Fruit fly (Drosophila melanogaster) whole organism, embryonic: ENCODE data around the gene Eig71Ec.

Source experiments
- ATbp ChIP-seq: fragments of 200-800 bp; sonication (Bioruptor generic); optimal IDR thresholded peaks from 2 replicates; lab custom pipeline; 2017; ENCODE audit warnings: missing biosample characterization, mild to moderate bottlenecking, missing genetic modification characterization, missing genetic modification reagents
- B-H1 ChIP-seq: fragments of 200-800 bp; sonication (Bioruptor generic); IDR thresholded peaks from 3 replicates; pipeline ENCODE4 v1.3.6; 2022; ENCODE audit warnings: missing biosample characterization, missing genetic modification characterization
- CG10274 ChIP-seq: fragments of 200-800 bp; sonication (Bioruptor generic); optimal IDR thresholded peaks from 3 replicates; lab custom pipeline; 2017; ENCODE audit warnings: missing biosample characterization, mild to moderate bottlenecking, missing genetic modification characterization
- CG11456 ChIP-seq: fragments of 200-800 bp; sonication (Bioruptor generic); IDR thresholded peaks from 3 replicates; pipeline ENCODE4 v1.3.6; 2022; ENCODE audit warnings: missing biosample characterization, missing genetic modification characterization
- CG12071 ChIP-seq: fragments of 200-800 bp; sonication (Bioruptor generic); optimal IDR thresholded peaks from 3 replicates; lab custom pipeline; 2018; ENCODE audit warnings: missing biosample characterization, mild to moderate bottlenecking, missing genetic modification characterization
- CG12219 ChIP-seq: fragments of 200-800 bp; sonication (Bioruptor generic); optimal IDR thresholded peaks from 3 replicates; lab custom pipeline; 2018; ENCODE audit warnings: missing biosample characterization, mild to moderate bottlenecking, missing genetic modification characterization
- CG14860 ChIP-seq: fragments of 200-800 bp; sonication (Bioruptor generic); IDR thresholded peaks from 3 replicates; pipeline ENCODE4 v1.3.6; 2022; ENCODE audit warnings: missing biosample characterization, missing genetic modification characterization; ENCODE audit not compliant: partially characterized antibody
- CG1529 ChIP-seq: fragments of 200-800 bp; sonication (Bioruptor generic); optimal IDR thresholded peaks from 3 replicates; lab custom pipeline; 2018; ENCODE audit warnings: missing biosample characterization, missing genetic modification characterization
- CG18764 ChIP-seq: fragments of 200-800 bp; sonication (Bioruptor generic); optimal IDR thresholded peaks from 3 replicates; lab custom pipeline; 2016; ENCODE audit warnings: missing biosample characterization, missing genetic modification characterization
- CG2199 ChIP-seq: fragments of 200-800 bp; sonication (Bioruptor generic); IDR thresholded peaks from 3 replicates; pipeline ENCODE4 v1.3.6; 2022; ENCODE audit warnings: missing biosample characterization, missing genetic modification characterization
- CG2202 ChIP-seq: fragments of 200-800 bp; sonication (Bioruptor generic); optimal IDR thresholded peaks from 2 replicates; lab custom pipeline; 2018; ENCODE audit warnings: missing biosample characterization, mild to moderate bottlenecking, missing genetic modification characterization
- CG2678 ChIP-seq: fragments of 200-800 bp; sonication (Bioruptor generic); optimal IDR thresholded peaks from 3 replicates; lab custom pipeline; 2019; ENCODE audit warnings: missing biosample characterization, mild to moderate bottlenecking, missing genetic modification characterization, moderate library complexity
- CG33557 ChIP-seq: fragments of 200-800 bp; sonication (Bioruptor generic); optimal IDR thresholded peaks from 2 replicates; lab custom pipeline; 2019; ENCODE audit warnings: missing biosample characterization, mild to moderate bottlenecking, missing genetic modification characterization, moderate library complexity
- CG3407 ChIP-seq: fragments of 200-800 bp; sonication (Bioruptor generic); optimal IDR thresholded peaks from 2 replicates; lab custom pipeline; 2018; ENCODE audit warnings: missing biosample characterization, mild to moderate bottlenecking, missing genetic modification characterization
- CG4707 ChIP-seq: fragments of 200-800 bp; sonication (Bioruptor generic); optimal IDR thresholded peaks from 2 replicates; lab custom pipeline; 2018; ENCODE audit warnings: missing biosample characterization, mild to moderate bottlenecking, missing genetic modification characterization, moderate library complexity
- CG5180 ChIP-seq: fragments of 200-800 bp; sonication (Bioruptor generic); optimal IDR thresholded peaks from 3 replicates; lab custom pipeline; 2017; ENCODE audit warnings: missing biosample characterization, missing genetic modification characterization, mild to moderate bottlenecking, moderate library complexity, missing genetic modification reagents
- CG7786 ChIP-seq: fragments of 200-800 bp; sonication (Bioruptor generic); optimal IDR thresholded peaks from 2 replicates; lab custom pipeline; 2016; ENCODE audit warnings: missing biosample characterization, missing genetic modification characterization
- CG9609 ChIP-seq: fragments of 200-800 bp; sonication (Bioruptor generic); optimal IDR thresholded peaks from 3 replicates; lab custom pipeline; 2016; ENCODE audit warnings: missing biosample characterization, missing genetic modification characterization
- CoRest ChIP-seq: fragments of 200-800 bp; sonication (Bioruptor generic); optimal IDR thresholded peaks from 3 replicates; lab custom pipeline; 2018; ENCODE audit warnings: missing biosample characterization, mild to moderate bottlenecking, missing genetic modification characterization, moderate library complexity
- Dad ChIP-seq: fragments of 200-800 bp; sonication (Bioruptor generic); optimal IDR thresholded peaks from 3 replicates; lab custom pipeline; 2016; ENCODE audit warnings: missing biosample characterization, missing genetic modification characterization
- Deaf1 ChIP-seq: fragments of 200-800 bp; optimal IDR thresholded peaks from 3 replicates; lab custom pipeline; 2019; ENCODE audit warnings: missing biosample characterization, mild to moderate bottlenecking, missing genetic modification characterization, moderate library complexity
- Fer1 ChIP-seq: fragments of 200-800 bp; sonication (Bioruptor generic); optimal IDR thresholded peaks from 2 replicates; lab custom pipeline; 2017; ENCODE audit warnings: missing biosample characterization, mild to moderate bottlenecking, missing genetic modification characterization
- Hey ChIP-seq: fragments of 200-800 bp; sonication (Bioruptor generic); optimal IDR thresholded peaks from 3 replicates; lab custom pipeline; 2018; ENCODE audit warnings: missing biosample characterization, mild to moderate bottlenecking, missing genetic modification characterization
- Jarid2 ChIP-seq: fragments of 200-800 bp; sonication (Bioruptor generic); optimal IDR thresholded peaks from 3 replicates; lab custom pipeline; 2017; ENCODE audit warnings: mild to moderate bottlenecking, missing biosample characterization, missing genetic modification reagents, missing genetic modification characterization
- Mad ChIP-seq: fragments of 200-800 bp; sonication (Bioruptor generic); optimal IDR thresholded peaks from 2 replicates; lab custom pipeline; 2016; ENCODE audit warnings: missing biosample characterization, missing genetic modification characterization
- Neu2 ChIP-seq: fragments of 200-800 bp; sonication (Bioruptor generic); optimal IDR thresholded peaks from 3 replicates; lab custom pipeline; 2016; ENCODE audit warnings: missing biosample characterization, missing genetic modification characterization, borderline replicate concordance
- Ravus ChIP-seq: fragments of 200-800 bp; sonication (Bioruptor generic); IDR thresholded peaks from 2 replicates; pipeline ENCODE4 v1.3.6; 2022; ENCODE audit warnings: missing biosample characterization, missing genetic modification characterization
- Scr ChIP-seq: fragments of 200-800 bp; sonication (Bioruptor generic); IDR thresholded peaks from 2 replicates; pipeline ENCODE4 v1.3.6; 2022; ENCODE audit warnings: missing biosample characterization, missing genetic modification characterization; ENCODE audit not compliant: partially characterized antibody
- Sox102F ChIP-seq: fragments of 200-800 bp; sonication (Bioruptor generic); optimal IDR thresholded peaks from 2 replicates; lab custom pipeline; 2018; ENCODE audit warnings: missing biosample characterization, mild to moderate bottlenecking, missing genetic modification characterization, moderate library complexity
- aop ChIP-seq: fragments of 200-800 bp; sonication (Bioruptor generic); IDR thresholded peaks from 2 replicates; pipeline ENCODE4 v1.3.6; 2022; ENCODE audit warnings: missing biosample characterization, missing genetic modification characterization
- ap ChIP-seq: fragments of 200-800 bp; sonication (Bioruptor generic); IDR thresholded peaks from 2 replicates; pipeline ENCODE4 v1.3.6; 2022; ENCODE audit warnings: missing biosample characterization, missing genetic modification characterization
- bbx ChIP-seq: fragments of 200-800 bp; sonication (Bioruptor generic); IDR thresholded peaks from 2 replicates; pipeline ENCODE4 v1.3.6; 2022; ENCODE audit warnings: missing biosample characterization, missing genetic modification characterization; ENCODE audit not compliant: partially characterized antibody
- bsh ChIP-seq, 2 experiments: fragments of 200-800 bp; sonication (Bioruptor generic); optimal IDR thresholded peaks; 2 replicates each; lab custom pipeline; 2017 to 2018; ENCODE audit warnings: mild to moderate bottlenecking in 2 of 2, missing biosample characterization in 2 of 2, missing genetic modification characterization in 2 of 2, moderate library complexity in 1 of 2
- dmrt99B ChIP-seq: fragments of 200-800 bp; sonication (Bioruptor generic); optimal IDR thresholded peaks from 2 replicates; lab custom pipeline; 2018; ENCODE audit warnings: missing biosample characterization, mild to moderate bottlenecking, missing genetic modification characterization, moderate library complexity
- exex ChIP-seq: fragments of 200-800 bp; sonication (Bioruptor generic); optimal IDR thresholded peaks from 4 replicates; lab custom pipeline; 2018; ENCODE audit warnings: missing biosample characterization, mild to moderate bottlenecking, missing genetic modification characterization, moderate library complexity
- h ChIP-seq: fragments of >200 bp; optimal IDR thresholded peaks from 2 replicates; lab custom pipeline; 2017
- hkb ChIP-seq, 2 experiments: fragments of 200-800 bp in 1 of 2; fragments of >200 bp in 1 of 2; sonication (Bioruptor generic) in 1 of 2; IDR thresholded peaks in 1 of 2; optimal IDR thresholded peaks in 1 of 2; 2 replicates each; pipeline versions ENCODE4 v1.3.6 to Lab custom; 2017 to 2022; ENCODE audit warnings: missing biosample characterization in 1 of 2, missing genetic modification characterization in 1 of 2
- inv ChIP-seq: fragments of 200-800 bp; sonication (Bioruptor generic); IDR thresholded peaks from 2 replicates; pipeline ENCODE4 v1.3.6; 2022; ENCODE audit warnings: missing biosample characterization, missing genetic modification characterization; ENCODE audit not compliant: partially characterized antibody
- lbe ChIP-seq: fragments of 200-800 bp; sonication (Bioruptor generic); optimal IDR thresholded peaks from 2 replicates; lab custom pipeline; 2016; ENCODE audit warnings: missing biosample characterization, mild to moderate bottlenecking, missing genetic modification characterization
- oc ChIP-seq: fragments of 200-800 bp; sonication (Bioruptor generic); optimal IDR thresholded peaks from 2 replicates; lab custom pipeline; 2018; ENCODE audit warnings: missing biosample characterization, mild to moderate bottlenecking, missing genetic modification characterization, moderate library complexity
- scrt ChIP-seq: fragments of 200-800 bp; sonication (Bioruptor generic); optimal IDR thresholded peaks from 2 replicates; lab custom pipeline; 2018; ENCODE audit warnings: missing biosample characterization, mild to moderate bottlenecking, missing genetic modification characterization, moderate library complexity
- slp2 ChIP-seq: fragments of 200-800 bp; sonication (Bioruptor generic); optimal IDR thresholded peaks from 2 replicates; lab custom pipeline; 2016; ENCODE audit warnings: missing biosample characterization, missing genetic modification characterization
- tap ChIP-seq: fragments of 200-800 bp; optimal IDR thresholded peaks from 3 replicates; lab custom pipeline; 2019; ENCODE audit warnings: missing biosample characterization, mild to moderate bottlenecking, missing genetic modification characterization, moderate library complexity
- tup ChIP-seq: fragments of 200-800 bp; sonication (Bioruptor generic); optimal IDR thresholded peaks from 2 replicates; lab custom pipeline; 2016; ENCODE audit warnings: missing biosample characterization, mild to moderate bottlenecking, missing genetic modification characterization, moderate library complexity
- twi ChIP-seq: fragments of 200-800 bp; optimal IDR thresholded peaks from 2 replicates; lab custom pipeline; 2019; ENCODE audit warnings: missing biosample characterization, mild to moderate bottlenecking, missing genetic modification characterization, moderate library complexity
- vvl ChIP-seq: fragments of 200-800 bp; sonication (Bioruptor generic); IDR thresholded peaks from 2 replicates; pipeline ENCODE4 v1.3.6; 2022; ENCODE audit warnings: missing biosample characterization, missing genetic modification characterization
- wor ChIP-seq: fragments of 200-800 bp; sonication (Bioruptor generic); IDR thresholded peaks from 2 replicates; pipeline ENCODE4 v1.3.6; 2022; ENCODE audit warnings: missing biosample characterization, missing genetic modification characterization
- yki ChIP-seq: fragments of >200 bp; optimal IDR thresholded peaks from 3 replicates; lab custom pipeline; 2018
- z ChIP-seq: fragments of 200-800 bp; sonication (Bioruptor generic); IDR thresholded peaks from 3 replicates; pipeline ENCODE4 v1.3.6; 2022; ENCODE audit warnings: missing biosample characterization, missing genetic modification characterization

The Eig71Ec gene

dm6 chr3L:15699626-15700337 lies 47.7 kb upstream of the Eig71Ec start, which contains the start of gene comm2 (continued):
- TF ChIP-seq Neu2 (GFP tag; lab: Kevin White, UChicago) (no peak), ap (GFP tag; lab: Robert Waterston, UW) (no peak), ATbp (GFP tag; lab: Kevin White, UChicago) (no peak), Mad (GFP tag; lab: Kevin White, UChicago) (peak; percentile 14), vvl (GFP tag; lab: Robert Waterston, UW) (peak; percentile 63; the same call in 1 of the 2 replicates), CG33557 (GFP tag; lab: Kevin White, UChicago) (no peak), CG2199 (GFP tag; lab: Robert Waterston, UW) (peak; percentile 76), Fer1 (peak; percentile 2), lbe (GFP tag; lab: Kevin White, UChicago) (peak; percentile 20), CG12071 (GFP tag; lab: Kevin White, UChicago) (peak; percentile 15), Scr (GFP tag; lab: Robert Waterston, UW) (peak; percentile 51; the same call in 1 of the 2 replicates), dmrt99B (tag; lab: Kevin White, UChicago) (no peak), CG18764 (no peak), oc (tag; lab: Kevin White, UChicago) (peak; percentile 52), z (GFP tag; lab: Robert Waterston, UW) (peak; percentile 99), scrt (GFP tag; lab: Kevin White, UChicago) (no peak), CG12219 (GFP tag; lab: Kevin White, UChicago) (no peak), bbx (GFP tag; lab: Robert Waterston, UW) (peak; percentile 70), inv (GFP tag; lab: Robert Waterston, UW) (peak; percentile 38; the same call in 1 of the 2 replicates), CG11456 (GFP tag; lab: Robert Waterston, UW) (no peak), yki (lab: Kevin White, UChicago) (peak; percentile 70), Hey (no peak), CG3407 (no peak), CG7786 (GFP tag; lab: Kevin White, UChicago) (no peak), CG14860 (GFP tag; lab: Robert Waterston, UW) (no peak), aop (GFP tag; lab: Robert Waterston, UW) (peak; percentile 19; the same call in 1 of the 2 replicates), slp2 (GFP tag; lab: Kevin White, UChicago) (no peak), CG5180 (GFP tag; lab: Kevin White, UChicago) (peak; percentile 30), CG2678 (tag; lab: Kevin White, UChicago) (peak; percentile 8), CoRest (tag; lab: Kevin White, UChicago) (no peak), Jarid2 (GFP tag; lab: Kevin White, UChicago) (peak; percentile 99), twi (tag; lab: Kevin White, UChicago) (peak; percentile 76), bsh (GFP tag; optimal IDR thresholded peaks at IDR 0.05; lab: Kevin White, UChicago) (no peak), Dad (peak; percentile 1), B-H1 (GFP tag; lab: Robert Waterston, UW) (no peak), CG10274 (no peak), h (lab: Kevin White, UChicago) (no peak), Deaf1 (peak; percentile 96), tup (GFP tag; lab: Kevin White, UChicago) (no peak), exex (no peak), CG2202 (tag; lab: Kevin White, UChicago) (peak; percentile 12), tap (tag; lab: Kevin White, UChicago) (no peak), wor (GFP tag; lab: Robert Waterston, UW) (no peak), hkb (optimal IDR thresholded peaks at IDR 0.05; lab: Kevin White, UChicago) (no peak), hkb (GFP tag; IDR thresholded peaks at IDR 0.05; lab: Robert Waterston, UW) (0 out of 2 replicates have a peak, but pooled peaks have one; percentile 14), CG9609 (GFP tag; lab: Kevin White, UChicago) (no peak), CG1529 (no peak), Sox102F (GFP tag; lab: Kevin White, UChicago) (no peak), CG4707 (GFP tag; lab: Kevin White, UChicago) (peak; percentile 1), Ravus (GFP tag; lab: Robert Waterston, UW) (no peak)
